Worm (Caenorhabditis elegans): ENCODE data around the gene frm-8.

ce11 chrIII:3163448-3163847, 55.5 kb downstream of the frm-8 start:
- TF ChIP-seq tbx-2 (tag; optimal IDR thresholded peaks at IDR 0.05) (no peak), lin-13 (GFP tag; optimal IDR thresholded peaks at IDR 0.05) (no peak), mep-1 (tag; optimal IDR thresholded peaks at IDR 0.05) (no peak), rnt-1 (tag; optimal IDR thresholded peaks at IDR 0.05) (no peak), unc-62 (GFP tag; optimal IDR thresholded peaks at IDR 0.05) (no peak), nhr-237 (tag; optimal IDR thresholded peaks at IDR 0.05) (no peak), dsc-1 (tag; optimal IDR thresholded peaks at IDR 0.05) (no peak), ztf-4 (tag; optimal IDR thresholded peaks at IDR 0.05) (no peak), pqm-1 (tag; optimal IDR thresholded peaks at IDR 0.05) (no peak), ztf-11 (tag; optimal IDR thresholded peaks at IDR 0.05) (no peak), skn-1 (tag; optimal IDR thresholded peaks at IDR 0.05) (no peak), nhr-28 (tag; optimal IDR thresholded peaks at IDR 0.05) (no peak), lin-15B (tag; optimal IDR thresholded peaks at IDR 0.05) (no peak)

Measured in whole organism, L1 larva.